Worm (Caenorhabditis elegans): ENCODE measurements around the gene Y64G10A.10.
A peak's percentile ranks its signal among the peaks of the same experiment; 100 is the strongest.

Y64G10A.10 gene

ce11 chrIV:14224912-14225311 is 16.3 kb downstream of the Y64G10A.10 start (continued):
- TF ChIP-seq egl-27 (tag; optimal IDR thresholded peaks at IDR 0.05) (no peak), Y116A8C.19 (tag; optimal IDR thresholded peaks at IDR 0.05; ENCODE audit: borderline replicate concordance) (no peak), aly-2 (tag; optimal IDR thresholded peaks at IDR 0.05) (no peak)

- TF ChIP-seq unc-130 (tag; optimal IDR thresholded peaks at IDR 0.05) (no peak), hlh-17 (GFP tag; optimal IDR thresholded peaks at IDR 0.05; ENCODE audit: borderline replicate concordance) (no peak), jun-1 (tag; optimal IDR thresholded peaks at IDR 0.05) (no peak), grh-1 (GFP tag; IDR thresholded peaks at IDR 0.05) (peak; percentile 17; the same call in 1 of the 2 replicates), tlp-1 (tag; optimal IDR thresholded peaks at IDR 0.05) (no peak), pax-3 (tag; optimal IDR thresholded peaks at IDR 0.05) (no peak), aly-2 (tag; optimal IDR thresholded peaks at IDR 0.05) (no peak), nhr-85 (tag) (peak; percentile 82), isw-1 (GFP tag; IDR thresholded peaks at IDR 0.05) (no peak), lir-3 (tag; optimal IDR thresholded peaks at IDR 0.05; ENCODE audit: poor library complexity) (no peak), snu-23 (GFP tag; optimal IDR thresholded peaks at IDR 0.05) (peak; percentile 33), nhr-12 (tag; optimal IDR thresholded peaks at IDR 0.05) (no peak), zip-4 (GFP tag; optimal IDR thresholded peaks at IDR 0.05) (no peak), ceh-82 (tag; optimal IDR thresholded peaks at IDR 0.05) (no peak), ztf-4 (tag; optimal IDR thresholded peaks at IDR 0.05) (no peak), C04F5.9 (tag; optimal IDR thresholded peaks at IDR 0.05) (no peak), egl-13 (tag; optimal IDR thresholded peaks at IDR 0.05) (no peak), ceh-8 (GFP tag; optimal IDR thresholded peaks at IDR 0.05) (no peak), C16A3.4 (tag; optimal IDR thresholded peaks at IDR 0.05) (no peak), dpl-1 (GFP tag; optimal IDR thresholded peaks at IDR 0.05) (peak in 1 of 3 experiments; percentile 0), unc-30 (tag; optimal IDR thresholded peaks at IDR 0.05) (no peak), unc-62 (GFP tag; optimal IDR thresholded peaks at IDR 0.05) (no peak), egl-27 (tag; optimal IDR thresholded peaks at IDR 0.05) (no peak), sup-37 (GFP tag; optimal IDR thresholded peaks at IDR 0.05) (no peak), ets-5 (GFP tag; IDR thresholded peaks at IDR 0.05) (no peak), ceh-88 (GFP tag; IDR thresholded peaks at IDR 0.05) (no peak), fos-1 (tag; optimal IDR thresholded peaks at IDR 0.05) (no peak), nhr-71 (tag; optimal IDR thresholded peaks at IDR 0.05) (peak; percentile 24), lin-14 (GFP tag; optimal IDR thresholded peaks at IDR 0.05) (peak; percentile 54), nhr-77 (tag; optimal IDR thresholded peaks at IDR 0.05) (no peak), xbp-1 (tag; optimal IDR thresholded peaks at IDR 0.05) (no peak), alr-1 (tag; optimal IDR thresholded peaks at IDR 0.05; ENCODE audit: borderline replicate concordance) (no peak), nhr-20 (tag; optimal IDR thresholded peaks at IDR 0.05) (peak; percentile 53), ces-1 (GFP tag; optimal IDR thresholded peaks at IDR 0.05) (no peak), mab-9 (GFP tag; IDR thresholded peaks at IDR 0.05) (no peak), C34B4.2 (tag; optimal IDR thresholded peaks at IDR 0.05) (no peak), nhr-237 (tag; optimal IDR thresholded peaks at IDR 0.05) (no peak), unc-98 (GFP tag; IDR thresholded peaks at IDR 0.05) (no peak), nhr-76 (tag; optimal IDR thresholded peaks at IDR 0.05) (no peak), skn-1 (tag; optimal IDR thresholded peaks at IDR 0.05) (no peak), fkh-10 (GFP tag; optimal IDR thresholded peaks at IDR 0.05) (no peak), nhr-28 (tag; optimal IDR thresholded peaks at IDR 0.05) (no peak), nhr-19 (GFP tag; conservative IDR thresholded peaks at IDR 0.05) (peak; percentile 42; the same call in 1 of the 2 replicates), dsc-1 (tag; optimal IDR thresholded peaks at IDR 0.05) (no peak), F16B12.6 (tag; optimal IDR thresholded peaks at IDR 0.05) (no peak), mef-2 (tag; optimal IDR thresholded peaks at IDR 0.05) (no peak), aha-1 (tag; optimal IDR thresholded peaks at IDR 0.05) (peak; percentile 99), Y116A8C.19 (tag; optimal IDR thresholded peaks at IDR 0.05; ENCODE audit: borderline replicate concordance) (no peak), ceh-63 (GFP tag; optimal IDR thresholded peaks at IDR 0.05) (no peak), fkh-4 (tag; optimal IDR thresholded peaks at IDR 0.05; ENCODE audit: borderline replicate concordance) (no peak), nhr-90 (tag; optimal IDR thresholded peaks at IDR 0.05; ENCODE audit: poor library complexity) (peak; percentile 9)
Observed at ce11 chrIV:14219714-14220113, 21.5 kb downstream of the Y64G10A.10 start, which contains the start of gene sqrd-1. Gene sqrd-1, plus strand, starts transcription at chrIV:14219871.

Data from whole organism, L1 larva.